Worm (Caenorhabditis elegans) whole organism, L2 larva: ENCODE measurements around the gene srx-58.

Source experiments
- C34F6.9 ChIP-seq: fragments of 150-350 bp; optimal IDR thresholded peaks from 2 replicates; lab custom pipeline; 2014; ENCODE audit warnings: missing biosample characterization, missing genetic modification characterization
- aly-2 ChIP-seq: fragments of 150-350 bp; optimal IDR thresholded peaks from 2 replicates; lab custom pipeline; 2014; ENCODE audit warnings: missing biosample characterization, missing genetic modification characterization
- ama-1 ChIP-seq: fragments of 150-350 bp; optimal IDR thresholded peaks from 2 replicates; lab custom pipeline; 2018; ENCODE audit warnings: inconsistent platforms
- ceh-82 ChIP-seq: fragments of 150-350 bp; optimal IDR thresholded peaks from 2 replicates; lab custom pipeline; 2014; ENCODE audit warnings: missing biosample characterization, missing genetic modification characterization
- dmd-4 ChIP-seq: sonication (generic microtip); optimal IDR thresholded peaks from 2 replicates; lab custom pipeline; 2017; ENCODE audit warnings: missing biosample characterization, missing genetic modification characterization
- fos-1 ChIP-seq: fragments of 150-350 bp; optimal IDR thresholded peaks from 2 replicates; lab custom pipeline; 2014; ENCODE audit warnings: missing biosample characterization, missing genetic modification characterization
- lin-39 ChIP-seq: fragments of 150-350 bp; optimal IDR thresholded peaks from 2 replicates; lab custom pipeline; 2014; ENCODE audit warnings: missing biosample characterization, missing genetic modification reagents, missing genetic modification characterization
- lsy-2 ChIP-seq, 2 experiments: fragments of 150-350 bp in 1 of 2; sonication (generic microtip) in 1 of 2; optimal IDR thresholded peaks; 2 replicates each; lab custom pipeline; 2014 to 2017; ENCODE audit warnings: missing biosample characterization in 2 of 2, missing genetic modification characterization in 2 of 2
- mdl-1 ChIP-seq, 2 experiments: fragments of 150-350 bp in 1 of 2; sonication (generic microtip) in 1 of 2; optimal IDR thresholded peaks; 2 replicates each; lab custom pipeline; 2017; ENCODE audit warnings: missing biosample characterization in 2 of 2, missing genetic modification characterization in 2 of 2
- nhr-10 ChIP-seq: sonication (generic microtip); optimal IDR thresholded peaks from 2 replicates; lab custom pipeline; 2017; ENCODE audit warnings: missing biosample characterization, missing genetic modification characterization
- nhr-12 ChIP-seq: fragments of 150-350 bp; optimal IDR thresholded peaks from 2 replicates; lab custom pipeline; 2014; ENCODE audit warnings: missing biosample characterization, missing genetic modification characterization
- nhr-77 ChIP-seq: fragments of 150-350 bp; optimal IDR thresholded peaks from 2 replicates; lab custom pipeline; 2014; ENCODE audit warnings: missing biosample characterization, missing genetic modification characterization
- unc-55 ChIP-seq: fragments of 150-350 bp; sonication (generic microtip); optimal IDR thresholded peaks from 3 replicates; lab custom pipeline; 2014; ENCODE audit warnings: missing biosample characterization, missing genetic modification reagents, missing genetic modification characterization

- no peak for TF ChIP-seq fos-1
- no peak for TF ChIP-seq ama-1 (lab: Kevin White, UChicago)
- no peak for TF ChIP-seq ceh-82 (tag; lab: Kevin White, UChicago)
- no peak for TF ChIP-seq dmd-4
- no peak for TF ChIP-seq nhr-12 (tag; lab: Kevin White, UChicago)
- no peak for TF ChIP-seq aly-2 (tag; lab: Kevin White, UChicago)
- TF ChIP-seq C34F6.9 (tag; lab: Kevin White, UChicago) = no peak
- no peak for TF ChIP-seq lin-39 (tag; lab: Kevin White, UChicago)
- no peak for TF ChIP-seq lsy-2 (tag; optimal IDR thresholded peaks at IDR 0.05; lab: Kevin White, UChicago)
- TF ChIP-seq unc-55 = no peak
- no peak for TF ChIP-seq mdl-1 (tag; optimal IDR thresholded peaks at IDR 0.05; lab: Kevin White, UChicago)
- no peak for TF ChIP-seq nhr-77 (tag; lab: Kevin White, UChicago)
- TF ChIP-seq nhr-10 (tag; lab: Kevin White, UChicago) = no peak
Measured at ce11 chrV:15367770-15368169, 15.3 kb downstream of the srx-58 start.
